Worm (Caenorhabditis elegans) whole organism, young adult: ENCODE measurements around the gene C28D4.10.

ENCODE experiments used
- B0019.2 ChIP-seq: fragments of 200-800 bp; sonication (Bioruptor generic); conservative IDR thresholded peaks from 2 replicates; pipeline ENCODE4 v1.3.6; 2022; ENCODE audit warnings: missing genetic modification reagents, missing genetic modification characterization, missing compliant biosample characterization
- B0035.1 ChIP-seq: sonication (generic microtip); optimal IDR thresholded peaks from 2 replicates; lab custom pipeline; 2016; ENCODE audit warnings: missing genetic modification characterization, mild to moderate bottlenecking, missing compliant biosample characterization, missing genotype, missing genetic modification reagents
- D2030.7 ChIP-seq: fragments of 200-800 bp; sonication (Bioruptor generic); IDR thresholded peaks from 2 replicates; pipeline ENCODE4 v1.3.6; 2022; ENCODE audit warnings: missing genetic modification reagents, missing genetic modification characterization, missing compliant biosample characterization
- F49E8.2 ChIP-seq: sonication (generic microtip); optimal IDR thresholded peaks from 3 replicates; lab custom pipeline; 2017; ENCODE audit warnings: missing genetic modification characterization, mild to moderate bottlenecking, missing compliant biosample characterization, antibody characterized with exemption, moderate library complexity; ENCODE audit not compliant: insufficient read depth
- F55B11.4 ChIP-seq: sonication (generic microtip); optimal IDR thresholded peaks from 2 replicates; lab custom pipeline; 2016; ENCODE audit warnings: missing compliant biosample characterization, missing genetic modification characterization, borderline replicate concordance; ENCODE audit not compliant: insufficient read depth
- F57A8.1 ChIP-seq: fragments of 200-800 bp; sonication (Bioruptor generic); optimal IDR thresholded peaks from 2 replicates; lab custom pipeline; 2018; ENCODE audit warnings: mild to moderate bottlenecking, missing genetic modification characterization, moderate library complexity, missing compliant biosample characterization
- akir-1 ChIP-seq: fragments of 200-800 bp; sonication (Bioruptor generic); optimal IDR thresholded peaks from 2 replicates; lab custom pipeline; 2018; ENCODE audit warnings: mild to moderate bottlenecking, missing genetic modification characterization, moderate library complexity, missing compliant biosample characterization
- bed-1 ChIP-seq: fragments of 200-800 bp; sonication (Bioruptor generic); IDR thresholded peaks from 2 replicates; pipeline ENCODE4 v1.3.6; 2022; ENCODE audit warnings: missing genetic modification reagents, missing genetic modification characterization, missing compliant biosample characterization
- cebp-1 ChIP-seq, 2 experiments: fragments of 200-800 bp in 1 of 2; sonication (Bioruptor generic) in 1 of 2; sonication (generic microtip) in 1 of 2; IDR thresholded peaks in 1 of 2; optimal IDR thresholded peaks in 1 of 2; 2 replicates each; pipeline versions ENCODE4 v1.3.6 to Lab custom; 2017 to 2022; ENCODE audit warnings: missing compliant biosample characterization in 2 of 2, missing genetic modification characterization in 2 of 2, mild to moderate bottlenecking in 1 of 2, missing genetic modification reagents in 1 of 2, moderate library complexity in 1 of 2
- ceh-79 ChIP-seq: sonication (generic microtip); optimal IDR thresholded peaks from 2 replicates; lab custom pipeline; 2017; ENCODE audit warnings: mild to moderate bottlenecking, missing genetic modification characterization, missing compliant biosample characterization
- ceh-91 ChIP-seq: fragments of 200-800 bp; sonication (Bioruptor generic); IDR thresholded peaks from 2 replicates; pipeline ENCODE4 v1.3.6; 2022; ENCODE audit warnings: missing genetic modification reagents, missing genetic modification characterization, missing compliant biosample characterization
- hmg-1.2 ChIP-seq: fragments of 200-800 bp; sonication (Bioruptor generic); IDR thresholded peaks from 2 replicates; pipeline ENCODE4 v1.3.6; 2022; ENCODE audit warnings: missing genetic modification reagents, missing genetic modification characterization, missing compliant biosample characterization
- lag-1 ChIP-seq: fragments of 200-800 bp; sonication (Bioruptor generic); IDR thresholded peaks from 2 replicates; pipeline ENCODE4 v1.3.6; 2022; ENCODE audit warnings: missing genetic modification reagents, missing genetic modification characterization, missing compliant biosample characterization
- lin-35 ChIP-seq, 3 experiments: fragments of 150-350 bp in 2 of 3; sonication (generic microtip) in 1 of 3; optimal IDR thresholded peaks; 2 replicates each; lab custom pipeline; 2014 to 2018; ENCODE audit warnings: missing biosample characterization in 3 of 3, missing genetic modification characterization in 3 of 3, missing genetic modification reagents in 3 of 3
- mcd-1 ChIP-seq: fragments of 200-800 bp; sonication (Bioruptor generic); IDR thresholded peaks from 2 replicates; pipeline ENCODE4 v1.3.6; 2022; ENCODE audit warnings: missing genetic modification reagents, missing genetic modification characterization, missing compliant biosample characterization
- mes-4 ChIP-seq: sonication (generic microtip); optimal IDR thresholded peaks from 2 replicates; lab custom pipeline; 2016; ENCODE audit warnings: missing genotype, missing genetic modification characterization, missing compliant biosample characterization
- nfyb-1 ChIP-seq: fragments of 200-800 bp; sonication (Bioruptor generic); IDR thresholded peaks from 2 replicates; pipeline ENCODE4 v1.3.6; 2022; ENCODE audit warnings: missing genetic modification reagents, missing genetic modification characterization, missing compliant biosample characterization
- nhr-80 ChIP-seq: sonication (generic microtip); optimal IDR thresholded peaks from 2 replicates; lab custom pipeline; 2016; ENCODE audit warnings: missing genetic modification characterization, missing compliant biosample characterization
- nhr-90 ChIP-seq: sonication (generic microtip); optimal IDR thresholded peaks from 2 replicates; lab custom pipeline; 2016; ENCODE audit warnings: missing genotype, mild to moderate bottlenecking, missing genetic modification characterization, missing compliant biosample characterization
- rcor-1 ChIP-seq: fragments of 200-800 bp; sonication (Bioruptor generic); IDR thresholded peaks from 2 replicates; pipeline ENCODE4 v1.3.6; 2022; ENCODE audit warnings: missing genetic modification reagents, missing genetic modification characterization, missing compliant biosample characterization
- sdz-38 ChIP-seq: sonication (generic microtip); optimal IDR thresholded peaks from 2 replicates; lab custom pipeline; 2016; ENCODE audit warnings: missing genotype, missing genetic modification characterization, missing compliant biosample characterization
- snpc-1.1 ChIP-seq: sonication (generic microtip); optimal IDR thresholded peaks from 2 replicates; lab custom pipeline; 2017; ENCODE audit warnings: missing genetic modification characterization, mild to moderate bottlenecking, missing compliant biosample characterization, antibody characterized with exemption, moderate library complexity, missing genotype, missing genetic modification reagents; ENCODE audit not compliant: insufficient read depth
- snpc-4 ChIP-seq, 5 experiments: fragments of 150-350 bp in 1 of 5; sonication (generic microtip) in 4 of 5; optimal IDR thresholded peaks; 2 replicates each; lab custom pipeline; 2014 to 2018; ENCODE audit warnings: missing genetic modification characterization in 5 of 5, missing biosample characterization in 3 of 5, antibody characterized with exemption in 2 of 5, mild to moderate bottlenecking in 2 of 5, missing compliant biosample characterization in 2 of 5, missing genotype in 2 of 5, moderate library complexity in 2 of 5, missing genetic modification reagents in 1 of 5
- somi-1 ChIP-seq: fragments of 200-800 bp; sonication (Bioruptor generic); optimal IDR thresholded peaks from 2 replicates; lab custom pipeline; 2018; ENCODE audit warnings: mild to moderate bottlenecking, missing genetic modification characterization, missing compliant biosample characterization
- unc-130 ChIP-seq: sonication (generic microtip); optimal IDR thresholded peaks from 2 replicates; lab custom pipeline; 2016; ENCODE audit warnings: missing genetic modification reagents, missing genetic modification characterization, missing compliant biosample characterization
- xnd-1 ChIP-seq: sonication (generic microtip); optimal IDR thresholded peaks from 2 replicates; lab custom pipeline; 2016; ENCODE audit warnings: missing genotype, missing genetic modification reagents, missing genetic modification characterization, missing compliant biosample characterization
- ztf-26 ChIP-seq: sonication (generic microtip); optimal IDR thresholded peaks from 2 replicates; lab custom pipeline; 2017; ENCODE audit warnings: missing genetic modification characterization, missing compliant biosample characterization

C28D4.10 gene

ce11 chrIV:9748342-9748741 is 10.0 kb downstream of the C28D4.10 start, which contains the start of gene C28D4.8:
Gene C28D4.8, minus strand, starts transcription at chrIV:9748442.
- TF ChIP-seq B0019.2 (GFP tag; lab: Robert Waterston, UW) (no peak), lin-35 (GFP tag; optimal IDR thresholded peaks at IDR 0.05; lab: Kevin White, UChicago) (no peak), xnd-1 (tag; lab: Kevin White, UChicago) (no peak), nfyb-1 (no peak), nhr-90 (tag; lab: Kevin White, UChicago) (no peak), D2030.7 (GFP tag; lab: Robert Waterston, UW) (no peak), cebp-1 (GFP tag; IDR thresholded peaks at IDR 0.05; lab: Robert Waterston, UW) (no peak), cebp-1 (tag; optimal IDR thresholded peaks at IDR 0.05; lab: Kevin White, UChicago) (no peak), ztf-26 (tag; lab: Kevin White, UChicago) (no peak)

DNA sequence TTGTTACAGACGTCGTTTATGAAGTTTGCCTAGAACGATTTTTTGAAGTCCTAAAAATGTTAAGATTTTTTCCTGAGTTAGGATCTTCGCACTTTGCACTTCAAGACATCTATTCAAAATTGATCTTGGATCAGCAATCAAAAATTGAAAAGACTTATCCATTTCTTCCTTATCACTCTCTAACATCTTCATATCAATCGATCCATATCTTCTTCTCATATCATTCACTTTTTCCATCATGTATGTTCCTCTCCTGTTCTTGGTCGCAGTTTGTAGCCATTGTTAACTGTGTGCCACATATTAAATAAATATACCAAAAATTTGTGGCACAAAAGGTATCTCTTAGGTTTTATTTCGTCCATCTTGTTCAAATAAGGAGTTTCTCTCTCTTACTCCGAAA is 17.4 kb downstream of the C28D4.10 start:
- TF ChIP-seq F55B11.4 (tag; lab: Kevin White, UChicago) (no peak), snpc-1.1 (tag; lab: Kevin White, UChicago) (no peak), sdz-38 (tag; lab: Kevin White, UChicago) (no peak), lin-35 (GFP tag; optimal IDR thresholded peaks at IDR 0.05; lab: Kevin White, UChicago) (no peak), ceh-79 (tag; lab: Kevin White, UChicago) (no peak), somi-1 (no peak), F57A8.1 (GFP tag; lab: Kevin White, UChicago) (no peak), lag-1 (GFP tag; lab: Robert Waterston, UW) (no peak), B0035.1 (no peak), rcor-1 (GFP tag; lab: Robert Waterston, UW) (no peak), mcd-1 (GFP tag; lab: Robert Waterston, UW) (no peak), ceh-91 (GFP tag; lab: Robert Waterston, UW) (no peak)

ce11 chrIV:9756647-9757424 is 18.5 kb downstream of the C28D4.10 start:
- TF ChIP-seq hmg-1.2 (peak; percentile 67; the same call in 1 of the 2 replicates), nhr-80 (tag; lab: Kevin White, UChicago) (peak; percentile 81), snpc-4 (GFP tag; optimal IDR thresholded peaks at IDR 0.05; lab: Kevin White, UChicago) (no peak), snpc-4 (tag; optimal IDR thresholded peaks at IDR 0.05; lab: Kevin White, UChicago) (peak in 1 of 4 experiments; percentile 13), F49E8.2 (tag; lab: Kevin White, UChicago) (no peak)

DNA sequence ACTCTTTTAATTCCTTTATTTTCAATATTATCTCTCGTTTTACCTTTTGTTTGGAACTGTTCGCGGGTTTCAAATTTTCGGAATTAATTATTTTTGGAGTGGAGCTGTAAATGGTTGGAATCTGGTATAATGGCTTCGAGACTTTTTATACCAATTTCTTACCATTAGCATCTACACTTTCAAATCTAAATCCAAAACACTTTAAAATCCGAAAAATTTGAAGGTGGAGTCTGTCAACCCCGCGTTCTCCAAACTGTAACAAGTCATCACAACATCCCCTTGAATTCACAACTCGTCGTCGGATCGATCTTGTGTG is 19.1 kb downstream of the C28D4.10 start, which contains the start of gene nhr-97:
TSS of gene nhr-97 (plus strand) at position 217 of the 316 bp plus-strand sequence.
- no peak for TF ChIP-seq bed-1 (GFP tag; lab: Robert Waterston, UW)
- TF ChIP-seq, all 124 proteins: peak for 0

DNA sequence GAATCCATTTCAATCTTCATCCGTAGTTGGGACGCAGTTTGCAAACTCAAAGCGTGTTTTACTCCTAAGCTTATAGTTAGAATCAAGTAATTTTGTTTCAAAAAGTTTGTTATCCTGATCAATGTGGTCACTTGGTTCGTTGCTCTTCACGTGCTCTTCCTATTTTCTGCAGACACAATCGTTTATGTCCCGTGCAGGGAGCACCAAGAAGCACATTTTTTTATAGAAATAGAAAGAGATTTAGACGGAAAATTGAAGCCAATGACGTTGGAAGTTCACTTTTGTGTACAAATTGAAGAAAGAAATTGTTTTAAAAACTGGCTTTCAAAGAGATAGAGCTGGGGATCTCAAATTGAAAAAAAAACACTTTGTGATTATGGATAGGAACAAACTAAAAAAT is 23.5 kb downstream of the C28D4.10 start:
- TF ChIP-seq akir-1 (GFP tag; lab: Kevin White, UChicago), result no peak
- no peak for TF ChIP-seq unc-130 (GFP tag; lab: Kevin White, UChicago)
- no peak for TF ChIP-seq mes-4 (tag; lab: Kevin White, UChicago)
